ENCODE assay signal across 3 worm cellular contexts in genomic region chrIV:12653094-12653493, ce11.
TF ChIP-seq lines count a peak whose summit lies in the region.

wdfy-3 (plus strand) TSS chrIV:12653401.
C26H9A.4 (plus strand) TSS chrIV:12653410.

TF ChIP-seq in whole organism, L1 larva, 84 proteins besides CTCF, POLR2A, EP300 and RAD21 (continued from another document):
- peak in 1 of 2 experiments; percentile 37 for TF ChIP-seq lsy-2 (tag; optimal IDR thresholded peaks at IDR 0.05; lab: Kevin White, UChicago)
- peak; percentile 39 for TF ChIP-seq lir-3 (tag; optimal IDR thresholded peaks at IDR 0.05; lab: Kevin White, UChicago; ENCODE audit: poor library complexity)
- TF ChIP-seq aly-2 (tag; optimal IDR thresholded peaks at IDR 0.05; lab: Kevin White, UChicago): no peak
- TF ChIP-seq F16B12.6 (tag; optimal IDR thresholded peaks at IDR 0.05; lab: Kevin White, UChicago): no peak
- TF ChIP-seq skn-1 (tag; optimal IDR thresholded peaks at IDR 0.05; lab: Kevin White, UChicago): peak; percentile 17
- TF ChIP-seq nhr-71 (tag; optimal IDR thresholded peaks at IDR 0.05; lab: Kevin White, UChicago): peak; percentile 27
- peak; percentile 14 for TF ChIP-seq fkh-8 (tag; optimal IDR thresholded peaks at IDR 0.05; lab: Kevin White, UChicago)
- peak in 2 of 3 experiments; percentile 32 to 33 for TF ChIP-seq dpl-1 (GFP tag; optimal IDR thresholded peaks at IDR 0.05; lab: Kevin White, UChicago)
- TF ChIP-seq unc-130 (tag; optimal IDR thresholded peaks at IDR 0.05; lab: Kevin White, UChicago): no peak
- peak; percentile 14 for TF ChIP-seq nhr-90 (tag; optimal IDR thresholded peaks at IDR 0.05; lab: Kevin White, UChicago; ENCODE audit: poor library complexity)
- TF ChIP-seq aha-1 (tag; optimal IDR thresholded peaks at IDR 0.05; lab: Kevin White, UChicago): no peak
- TF ChIP-seq mep-1 (tag; optimal IDR thresholded peaks at IDR 0.05; lab: Kevin White, UChicago): peak; percentile 31
- TF ChIP-seq unc-98 (GFP tag; IDR thresholded peaks at IDR 0.05; lab: Robert Waterston, UW): no peak
- peak in 1 of 6 experiments; percentile 9 for TF ChIP-seq elt-3 (tag; optimal IDR thresholded peaks at IDR 0.05; lab: Kevin White, UChicago)
- TF ChIP-seq efl-1 (optimal IDR thresholded peaks at IDR 0.05; lab: Kevin White, UChicago): peak; percentile 29 to 31
- TF ChIP-seq efl-1 (GFP tag; optimal IDR thresholded peaks at IDR 0.05 in 1 of 2; lab: Kevin White, UChicago): peak; percentile 8 to 24
- peak; percentile 81 for TF ChIP-seq rnt-1 (tag; optimal IDR thresholded peaks at IDR 0.05; lab: Kevin White, UChicago)
- no peak for TF ChIP-seq nhr-237 (tag; optimal IDR thresholded peaks at IDR 0.05; lab: Kevin White, UChicago)
- no peak for TF ChIP-seq hlh-17 (GFP tag; optimal IDR thresholded peaks at IDR 0.05; lab: Kevin White, UChicago; ENCODE audit: borderline replicate concordance)
- no peak for TF ChIP-seq jun-1 (tag; optimal IDR thresholded peaks at IDR 0.05; lab: Kevin White, UChicago)

TF ChIP-seq in whole organism, L2 larva, 48 proteins besides CTCF, POLR2A, EP300 and RAD21 (continued from another document):
- TF ChIP-seq unc-55 (GFP tag; optimal IDR thresholded peaks at IDR 0.05; lab: Kevin White, UChicago): peak; percentile 25

TF ChIP-seq in whole organism, L3 larva, 47 proteins besides CTCF, POLR2A, EP300 and RAD21 (continued from another document):
- no peak for TF ChIP-seq elt-1 (tag; optimal IDR thresholded peaks at IDR 0.05; lab: Kevin White, UChicago)
- peak; percentile 45 for TF ChIP-seq hmg-11 (tag; optimal IDR thresholded peaks at IDR 0.05; lab: Kevin White, UChicago)
- peak; percentile 35 for TF ChIP-seq lin-15B (tag; optimal IDR thresholded peaks at IDR 0.05; lab: Kevin White, UChicago)
